Worm (Caenorhabditis elegans) whole organism, L2 larva: ENCODE data around the gene nas-16.

Source experiments
- blmp-1 ChIP-seq: sonication (generic microtip); optimal IDR thresholded peaks from 2 replicates; lab custom pipeline; 2017; ENCODE audit warnings: missing genetic modification characterization, mild to moderate bottlenecking, missing compliant biosample characterization, antibody characterized with exemption, moderate library complexity; ENCODE audit not compliant: insufficient read depth
- mdl-1 ChIP-seq, 2 experiments: fragments of 150-350 bp in 1 of 2; sonication (generic microtip) in 1 of 2; optimal IDR thresholded peaks; 2 replicates each; lab custom pipeline; 2017; ENCODE audit warnings: missing biosample characterization in 2 of 2, missing genetic modification characterization in 2 of 2
- nhr-12 ChIP-seq: fragments of 150-350 bp; optimal IDR thresholded peaks from 2 replicates; lab custom pipeline; 2014; ENCODE audit warnings: missing biosample characterization, missing genetic modification characterization
- snpc-4 ChIP-seq: fragments of 150-350 bp; optimal IDR thresholded peaks from 2 replicates; lab custom pipeline; 2014; ENCODE audit warnings: missing biosample characterization, missing genetic modification characterization

DNA sequence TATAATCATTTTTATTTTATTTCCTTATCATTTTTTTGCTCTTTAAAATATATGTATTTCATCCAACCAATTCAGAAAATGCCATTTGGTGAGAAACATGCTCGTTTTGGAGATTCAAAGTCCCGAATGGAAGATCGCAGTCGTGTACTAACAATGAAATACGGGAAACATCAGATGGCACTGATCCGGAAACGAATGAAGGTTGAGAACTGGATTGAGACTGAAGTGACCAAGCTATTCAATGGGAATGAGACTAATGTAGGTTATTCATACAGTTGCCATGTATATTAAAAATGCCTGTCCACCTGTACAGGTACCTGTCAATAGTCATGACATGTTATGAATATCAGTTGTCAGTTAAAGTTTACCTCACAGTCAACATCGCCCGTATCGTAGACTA lies 9.1 kb upstream of the nas-16 start, which contains the start of gene F55C10.5:
- TF ChIP-seq snpc-4 (tag; lab: Kevin White, UChicago) (no peak), blmp-1 (tag; lab: Kevin White, UChicago) (no peak), mdl-1 (tag; optimal IDR thresholded peaks at IDR 0.05; lab: Kevin White, UChicago) (no peak), nhr-12 (no peak)
